Worm (Caenorhabditis elegans) whole organism, L3 larva: ENCODE results near the gene ccm-3.

Experiments used
- ZK546.5 ChIP-seq: sonication (generic microtip); optimal IDR thresholded peaks from 2 replicates; lab custom pipeline; 2017; ENCODE audit warnings: missing biosample characterization, missing genetic modification characterization
- aly-2 ChIP-seq: fragments of 150-350 bp; optimal IDR thresholded peaks from 2 replicates; lab custom pipeline; 2014; ENCODE audit warnings: missing biosample characterization, missing genetic modification characterization
- ama-1 ChIP-seq: fragments of 150-350 bp; optimal IDR thresholded peaks from 2 replicates; lab custom pipeline; 2018
- egl-5 ChIP-seq: fragments of 150-350 bp; optimal IDR thresholded peaks from 2 replicates; lab custom pipeline; 2017; ENCODE audit warnings: missing biosample characterization, missing genetic modification reagents, missing genetic modification characterization, inconsistent platforms
- lin-39 ChIP-seq: fragments of 150-350 bp; optimal IDR thresholded peaks from 2 replicates; lab custom pipeline; 2018; ENCODE audit warnings: missing biosample characterization, missing genetic modification reagents, missing genetic modification characterization
- mml-1 ChIP-seq: fragments of 150-350 bp; sonication (generic microtip); optimal IDR thresholded peaks from 3 replicates; lab custom pipeline; 2014; ENCODE audit warnings: missing biosample characterization, missing genetic modification characterization
- nfya-1 ChIP-seq: sonication (generic microtip); optimal IDR thresholded peaks from 2 replicates; lab custom pipeline; 2017; ENCODE audit warnings: missing genetic modification characterization, mild to moderate bottlenecking, missing compliant biosample characterization, antibody characterized with exemption, moderate library complexity; ENCODE audit not compliant: insufficient read depth
- pha-4 ChIP-seq: fragments of 150-350 bp; optimal IDR thresholded peaks from 2 replicates; lab custom pipeline; 2014; ENCODE audit warnings: missing biosample characterization, missing genetic modification reagents, missing genetic modification characterization
- skn-1 ChIP-seq: fragments of 150-350 bp; optimal IDR thresholded peaks from 2 replicates; lab custom pipeline; 2014; ENCODE audit warnings: missing biosample characterization, missing genetic modification characterization
- tbx-2 ChIP-seq: sonication (generic microtip); optimal IDR thresholded peaks from 2 replicates; lab custom pipeline; 2016; ENCODE audit warnings: mild to moderate bottlenecking, missing genetic modification characterization, missing compliant biosample characterization
- unc-39 ChIP-seq: sonication (generic microtip); optimal IDR thresholded peaks from 4 replicates; lab custom pipeline; 2017; ENCODE audit warnings: missing biosample characterization, missing genetic modification characterization

DNA sequence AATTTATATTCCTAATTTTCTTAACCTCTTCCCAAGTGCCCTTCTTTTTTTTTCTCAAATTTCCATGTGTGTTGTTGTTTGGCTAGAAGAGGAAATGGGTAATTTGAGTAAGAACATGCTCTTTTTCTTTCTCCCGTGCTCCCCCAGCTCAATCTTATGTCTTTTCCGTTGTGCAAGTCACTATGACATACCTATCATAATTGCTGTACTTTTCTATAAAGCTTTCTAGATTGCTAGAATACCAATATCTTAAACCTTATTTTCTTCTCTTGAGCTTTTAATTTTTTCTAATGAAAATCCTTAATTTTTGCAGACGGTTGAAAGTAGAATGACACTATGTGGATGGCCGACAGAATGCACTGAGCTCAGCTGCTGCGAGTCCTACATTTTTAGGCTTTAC, 36.8 kb downstream of the ccm-3 start, which contains the start of gene txt-13:
- TF ChIP-seq unc-39 (no peak), aly-2 (tag; lab: Kevin White, UChicago) (no peak), nfya-1 (tag; lab: Kevin White, UChicago) (no peak), mml-1 (tag; lab: Kevin White, UChicago) (no peak), ama-1 (no peak), lin-39 (no peak), pha-4 (tag; lab: Kevin White, UChicago) (no peak), skn-1 (no peak), egl-5 (tag; lab: Kevin White, UChicago) (no peak), tbx-2 (tag; lab: Kevin White, UChicago) (no peak), ZK546.5 (no peak)
